Worm (Caenorhabditis elegans) whole organism, young adult: Measurements from ENCODE around the gene srlf-37.

Experiments
- B0035.1 ChIP-seq: sonication (generic microtip); optimal IDR thresholded peaks from 2 replicates; lab custom pipeline; 2016; ENCODE audit warnings: missing genetic modification characterization, mild to moderate bottlenecking, missing compliant biosample characterization, missing genotype, missing genetic modification reagents
- C06A6.2 ChIP-seq: fragments of 200-800 bp; sonication (Bioruptor generic); conservative IDR thresholded peaks from 2 replicates; pipeline ENCODE4 v1.3.6; 2022; ENCODE audit warnings: missing genetic modification characterization, missing compliant biosample characterization
- F10E7.11 ChIP-seq: sonication (generic microtip); optimal IDR thresholded peaks from 2 replicates; lab custom pipeline; 2017; ENCODE audit warnings: mild to moderate bottlenecking, missing genetic modification characterization, moderate library complexity, missing compliant biosample characterization
- F37B4.10 ChIP-seq: fragments of 200-800 bp; sonication (Bioruptor generic); IDR thresholded peaks from 2 replicates; pipeline ENCODE4 v1.3.6; 2022; ENCODE audit warnings: missing genetic modification characterization, missing compliant biosample characterization
- T07F8.4 ChIP-seq: sonication (generic microtip); optimal IDR thresholded peaks from 2 replicates; lab custom pipeline; 2016; ENCODE audit warnings: mild to moderate bottlenecking, missing genetic modification characterization, moderate library complexity, missing compliant biosample characterization
- akir-1 ChIP-seq: fragments of 200-800 bp; sonication (Bioruptor generic); optimal IDR thresholded peaks from 2 replicates; lab custom pipeline; 2018; ENCODE audit warnings: mild to moderate bottlenecking, missing genetic modification characterization, moderate library complexity, missing compliant biosample characterization
- ceh-58 ChIP-seq: fragments of 200-800 bp; sonication (Bioruptor generic); IDR thresholded peaks from 2 replicates; pipeline ENCODE4 v1.3.6; 2022; ENCODE audit warnings: missing genetic modification characterization, missing compliant biosample characterization
- chd-7 ChIP-seq: sonication (generic microtip); optimal IDR thresholded peaks from 2 replicates; lab custom pipeline; 2016; ENCODE audit warnings: mild to moderate bottlenecking, missing genetic modification characterization, moderate library complexity, missing compliant biosample characterization
- lin-26 ChIP-seq: fragments of 200-800 bp; sonication (Bioruptor generic); IDR thresholded peaks from 2 replicates; pipeline ENCODE4 v1.3.6; 2022; ENCODE audit warnings: missing genetic modification reagents, missing genetic modification characterization, missing compliant biosample characterization
- lsy-27 ChIP-seq: sonication (generic microtip); optimal IDR thresholded peaks from 2 replicates; lab custom pipeline; 2017; ENCODE audit warnings: missing genetic modification characterization, mild to moderate bottlenecking, missing compliant biosample characterization, antibody characterized with exemption, missing genotype, borderline replicate concordance; ENCODE audit not compliant: insufficient read depth
- nhr-80 ChIP-seq: sonication (generic microtip); optimal IDR thresholded peaks from 2 replicates; lab custom pipeline; 2016; ENCODE audit warnings: missing genetic modification characterization, missing compliant biosample characterization
- pha-4 ChIP-seq: fragments of 150-350 bp; sonication (generic microtip); optimal IDR thresholded peaks from 2 replicates; lab custom pipeline; 2014; ENCODE audit warnings: missing biosample characterization, missing genetic modification reagents, missing genetic modification characterization
- rec-8 ChIP-seq, 2 experiments: sonication (generic microtip); optimal IDR thresholded peaks; 2 replicates each; lab custom pipeline; 2016; ENCODE audit warnings: mild to moderate bottlenecking in 2 of 2, missing genetic modification characterization in 2 of 2, missing genetic modification reagents in 2 of 2, missing genotype in 2 of 2, missing biosample characterization in 1 of 2, missing compliant biosample characterization in 1 of 2, moderate library complexity in 1 of 2
- sea-2 ChIP-seq: fragments of 200-800 bp; sonication (Bioruptor generic); IDR thresholded peaks from 2 replicates; pipeline ENCODE4 v1.3.6; 2022; ENCODE audit warnings: missing genetic modification characterization, missing compliant biosample characterization
- snpc-1.1 ChIP-seq: sonication (generic microtip); optimal IDR thresholded peaks from 2 replicates; lab custom pipeline; 2017; ENCODE audit warnings: missing genetic modification characterization, mild to moderate bottlenecking, missing compliant biosample characterization, antibody characterized with exemption, moderate library complexity, missing genotype, missing genetic modification reagents; ENCODE audit not compliant: insufficient read depth
- snpc-4 ChIP-seq, 5 experiments: fragments of 150-350 bp in 1 of 5; sonication (generic microtip) in 4 of 5; optimal IDR thresholded peaks; 2 replicates each; lab custom pipeline; 2014 to 2018; ENCODE audit warnings: missing genetic modification characterization in 5 of 5, missing biosample characterization in 3 of 5, antibody characterized with exemption in 2 of 5, mild to moderate bottlenecking in 2 of 5, missing compliant biosample characterization in 2 of 5, missing genotype in 2 of 5, moderate library complexity in 2 of 5, missing genetic modification reagents in 1 of 5
- tbp1 ChIP-seq: fragments of 200-800 bp; sonication (Bioruptor generic); optimal IDR thresholded peaks from 2 replicates; lab custom pipeline; 2018; ENCODE audit warnings: mild to moderate bottlenecking, missing genetic modification characterization, missing compliant biosample characterization
- unc-130 ChIP-seq: sonication (generic microtip); optimal IDR thresholded peaks from 2 replicates; lab custom pipeline; 2016; ENCODE audit warnings: missing genetic modification reagents, missing genetic modification characterization, missing compliant biosample characterization
- unc-62 ChIP-seq: fragments of 150-350 bp; optimal IDR thresholded peaks from 2 replicates; lab custom pipeline; 2014; ENCODE audit warnings: missing biosample characterization, missing genetic modification reagents, missing genetic modification characterization
- ztf-18 ChIP-seq: sonication (generic microtip); optimal IDR thresholded peaks from 2 replicates; lab custom pipeline; 2016; ENCODE audit warnings: missing genotype, mild to moderate bottlenecking, missing genetic modification characterization, missing compliant biosample characterization

srlf-37 gene

ce11 chrV:556055-556454 lies 48.0 kb downstream of the srlf-37 start, which contains the start of gene srx-8:
TSS of gene srx-8 (minus strand) at chrV:556155.
- TF ChIP-seq rec-8 (tag; optimal IDR thresholded peaks at IDR 0.05; lab: Kevin White, UChicago) (no peak), tbp1 (no peak), sea-2 (GFP tag; lab: Robert Waterston, UW) (no peak), akir-1 (GFP tag; lab: Kevin White, UChicago) (no peak), nhr-80 (no peak), B0035.1 (no peak), snpc-1.1 (tag; lab: Kevin White, UChicago) (no peak), lin-26 (no peak), unc-130 (GFP tag; lab: Kevin White, UChicago) (no peak), ceh-58 (no peak), T07F8.4 (tag; lab: Kevin White, UChicago) (no peak), unc-62 (GFP tag; lab: Kevin White, UChicago) (no peak), F10E7.11 (tag; lab: Kevin White, UChicago) (no peak), chd-7 (tag; lab: Kevin White, UChicago) (no peak), snpc-4 (GFP tag; optimal IDR thresholded peaks at IDR 0.05; lab: Kevin White, UChicago) (no peak), snpc-4 (tag; optimal IDR thresholded peaks at IDR 0.05; lab: Kevin White, UChicago) (no peak), ztf-18 (tag; lab: Kevin White, UChicago) (no peak), lsy-27 (no peak), C06A6.2 (GFP tag; lab: Robert Waterston, UW) (no peak), F37B4.10 (GFP tag; lab: Robert Waterston, UW) (no peak), pha-4 (tag; lab: Kevin White, UChicago) (no peak)
